Worm (Caenorhabditis elegans): ENCODE measurements around the gene bbs-8.

- TF ChIP-seq skn-1 (tag; optimal IDR thresholded peaks at IDR 0.05) (no peak), nhr-11 (tag; optimal IDR thresholded peaks at IDR 0.05) (no peak)
Measured at ce11 chrV:6775708-6776107, 10.8 kb upstream of the bbs-8 start, which contains the start of gene srh-28.

Measured in whole organism, L2 larva.